Fruit fly (Drosophila melanogaster) whole organism, embryonic: Measurements from ENCODE around the gene CG1785.

Source experiments
- BEAF-32 ChIP-seq: fragments of 200-800 bp; sonication (Bioruptor generic); optimal IDR thresholded peaks from 3 replicates; lab custom pipeline; 2017; ENCODE audit warnings: missing biosample characterization, missing genetic modification characterization, mild to moderate bottlenecking, moderate library complexity, missing genetic modification reagents
- CG10147 ChIP-seq: fragments of 200-800 bp; sonication (Bioruptor generic); optimal IDR thresholded peaks from 2 replicates; lab custom pipeline; 2019; ENCODE audit warnings: missing biosample characterization, mild to moderate bottlenecking, missing genetic modification characterization, moderate library complexity
- CG12391 ChIP-seq: fragments of 200-800 bp; sonication (Bioruptor generic); optimal IDR thresholded peaks from 3 replicates; lab custom pipeline; 2018; ENCODE audit warnings: missing biosample characterization, mild to moderate bottlenecking, missing genetic modification characterization, moderate library complexity
- CG13775 ChIP-seq: fragments of 200-800 bp; sonication (Bioruptor generic); optimal IDR thresholded peaks from 3 replicates; lab custom pipeline; 2017; ENCODE audit warnings: missing biosample characterization, mild to moderate bottlenecking, missing genetic modification characterization
- CG14441 ChIP-seq: fragments of 200-800 bp; sonication (Bioruptor generic); IDR thresholded peaks from 2 replicates; pipeline ENCODE4 v1.3.6; 2022; ENCODE audit warnings: missing biosample characterization, missing genetic modification characterization
- CG15514 ChIP-seq: fragments of 200-800 bp; sonication (Bioruptor generic); optimal IDR thresholded peaks from 3 replicates; lab custom pipeline; 2017; ENCODE audit warnings: missing biosample characterization, missing genetic modification characterization, mild to moderate bottlenecking, moderate library complexity, missing genetic modification reagents
- CG17829 ChIP-seq: fragments of 200-800 bp; optimal IDR thresholded peaks from 2 replicates; lab custom pipeline; 2019; ENCODE audit warnings: missing biosample characterization, mild to moderate bottlenecking, missing genetic modification characterization, moderate library complexity
- CG17912 ChIP-seq: fragments of 200-800 bp; sonication (Bioruptor generic); optimal IDR thresholded peaks from 2 replicates; lab custom pipeline; 2018; ENCODE audit warnings: missing biosample characterization, mild to moderate bottlenecking, missing genetic modification characterization
- CG2120 ChIP-seq: fragments of 200-800 bp; sonication (Bioruptor generic); optimal IDR thresholded peaks from 3 replicates; lab custom pipeline; 2016; ENCODE audit warnings: missing biosample characterization, missing genetic modification characterization
- CG30403 ChIP-seq: fragments of 200-800 bp; sonication (Bioruptor generic); optimal IDR thresholded peaks from 3 replicates; lab custom pipeline; 2016; ENCODE audit warnings: missing biosample characterization, missing genetic modification characterization
- CG3995 ChIP-seq: fragments of 200-800 bp; sonication (Bioruptor generic); optimal IDR thresholded peaks from 3 replicates; lab custom pipeline; 2016; ENCODE audit warnings: missing biosample characterization, missing genetic modification characterization
- CG4282 ChIP-seq: fragments of 200-800 bp; sonication (Bioruptor generic); optimal IDR thresholded peaks from 2 replicates; lab custom pipeline; 2016; ENCODE audit warnings: missing biosample characterization, missing genetic modification characterization
- CG4854 ChIP-seq: fragments of 200-800 bp; sonication (Bioruptor generic); optimal IDR thresholded peaks from 2 replicates; lab custom pipeline; 2016; ENCODE audit warnings: missing biosample characterization, missing genetic modification characterization, inconsistent platforms
- CG7372 ChIP-seq: fragments of 200-800 bp; sonication (Bioruptor generic); IDR thresholded peaks from 2 replicates; pipeline ENCODE4 v1.3.6; 2022; ENCODE audit warnings: missing biosample characterization, missing genetic modification characterization
- CrebB ChIP-seq: fragments of 200-800 bp; sonication (Bioruptor generic); optimal IDR thresholded peaks from 3 replicates; lab custom pipeline; 2018; ENCODE audit warnings: missing biosample characterization, mild to moderate bottlenecking, missing genetic modification characterization
- Dbx ChIP-seq: fragments of 200-800 bp; sonication (Bioruptor generic); IDR thresholded peaks from 3 replicates; pipeline ENCODE4 v1.3.6; 2022; ENCODE audit warnings: missing biosample characterization, missing genetic modification characterization
- Dp ChIP-seq: fragments of 200-800 bp; sonication (Bioruptor generic); optimal IDR thresholded peaks from 2 replicates; lab custom pipeline; 2018; ENCODE audit warnings: missing biosample characterization, mild to moderate bottlenecking, missing genetic modification characterization, moderate library complexity
- Gug ChIP-seq: fragments of 200-800 bp; sonication (Bioruptor generic); IDR thresholded peaks from 4 replicates; pipeline ENCODE4 v1.3.6; 2022; ENCODE audit warnings: missing biosample characterization, missing genetic modification characterization
- H15 ChIP-seq: fragments of 200-800 bp; sonication (Bioruptor generic); IDR thresholded peaks from 3 replicates; pipeline ENCODE4 v1.3.6; 2022; ENCODE audit warnings: missing biosample characterization, missing genetic modification characterization
- Hand ChIP-seq: fragments of 200-800 bp; sonication (Bioruptor generic); optimal IDR thresholded peaks from 2 replicates; lab custom pipeline; 2017; ENCODE audit warnings: mild to moderate bottlenecking, missing biosample characterization, missing genetic modification reagents, missing genetic modification characterization
- Hr39 ChIP-seq: fragments of >200 bp; optimal IDR thresholded peaks from 2 replicates; lab custom pipeline; 2017
- MBD-R2 ChIP-seq: fragments of 200-800 bp; sonication (Bioruptor generic); IDR thresholded peaks from 2 replicates; pipeline ENCODE4 v1.3.6; 2022; ENCODE audit warnings: missing biosample characterization, missing genetic modification characterization
- NK7.1 ChIP-seq: fragments of 200-800 bp; sonication (Bioruptor generic); optimal IDR thresholded peaks from 3 replicates; lab custom pipeline; 2016; ENCODE audit warnings: missing biosample characterization, missing genetic modification characterization
- Trl ChIP-seq, 3 experiments: fragments of >200 bp in 2 of 3; fragments of 200-800 bp in 1 of 3; sonication (Bioruptor generic) in 1 of 3; optimal IDR thresholded peaks; 2 replicates in 1 of 3; 3 replicates in 2 of 3; lab custom pipeline; 2016 to 2017; ENCODE audit warnings: missing biosample characterization in 1 of 3, missing genetic modification characterization in 1 of 3
- Xbp1 ChIP-seq: fragments of 200-800 bp; sonication (Bioruptor generic); optimal IDR thresholded peaks from 3 replicates; lab custom pipeline; 2016; ENCODE audit warnings: missing biosample characterization, mild to moderate bottlenecking, missing genetic modification characterization
- ab ChIP-seq: fragments of 200-800 bp; sonication (Bioruptor generic); optimal IDR thresholded peaks from 2 replicates; lab custom pipeline; 2016; ENCODE audit warnings: missing biosample characterization, missing genetic modification characterization
- ase ChIP-seq: fragments of 200-800 bp; sonication (Bioruptor generic); IDR thresholded peaks from 3 replicates; pipeline ENCODE4 v1.3.6; 2022; ENCODE audit warnings: missing biosample characterization, missing genetic modification characterization
- bcd ChIP-seq: fragments of 200-800 bp; sonication (Bioruptor generic); optimal IDR thresholded peaks from 2 replicates; lab custom pipeline; 2017; ENCODE audit warnings: missing biosample characterization, mild to moderate bottlenecking, missing genetic modification characterization
- btn ChIP-seq: fragments of 200-800 bp; sonication (Bioruptor generic); optimal IDR thresholded peaks from 2 replicates; lab custom pipeline; 2016; ENCODE audit warnings: missing biosample characterization, missing genetic modification characterization
- cato ChIP-seq: fragments of 200-800 bp; sonication (Bioruptor generic); optimal IDR thresholded peaks from 2 replicates; lab custom pipeline; 2016; ENCODE audit warnings: missing biosample characterization, missing genetic modification characterization, borderline replicate concordance
- corto ChIP-seq: fragments of 200-800 bp; sonication (Bioruptor generic); optimal IDR thresholded peaks from 2 replicates; lab custom pipeline; 2016; ENCODE audit warnings: missing biosample characterization, mild to moderate bottlenecking, missing genetic modification characterization, moderate library complexity
- crol ChIP-seq: fragments of 200-800 bp; sonication (Bioruptor generic); IDR thresholded peaks from 2 replicates; pipeline ENCODE4 v1.3.6; 2022; ENCODE audit warnings: missing biosample characterization, missing genetic modification characterization
- eve ChIP-seq, 2 experiments: fragments of >200 bp; optimal IDR thresholded peaks; 2 replicates each; lab custom pipeline; 2017; ENCODE audit warnings: missing biosample characterization in 2 of 2, missing genetic modification characterization in 2 of 2
- fu2 ChIP-seq: fragments of 200-800 bp; sonication (Bioruptor generic); optimal IDR thresholded peaks from 2 replicates; lab custom pipeline; 2016; ENCODE audit warnings: missing biosample characterization, missing genetic modification characterization
- gcm ChIP-seq: fragments of 200-800 bp; sonication (Bioruptor generic); optimal IDR thresholded peaks from 2 replicates; lab custom pipeline; 2019; ENCODE audit warnings: missing biosample characterization, mild to moderate bottlenecking, missing genetic modification characterization, moderate library complexity
- gfzf ChIP-seq: fragments of 200-800 bp; sonication (Bioruptor generic); optimal IDR thresholded peaks from 2 replicates; lab custom pipeline; 2016; ENCODE audit warnings: missing biosample characterization, mild to moderate bottlenecking, missing genetic modification characterization, moderate library complexity
- gt ChIP-seq: fragments of 200-800 bp; sonication (Bioruptor generic); IDR thresholded peaks from 2 replicates; pipeline ENCODE4 v1.3.6; 2022; ENCODE audit warnings: missing biosample characterization, missing genetic modification characterization
- ham ChIP-seq: fragments of 200-800 bp; sonication (Bioruptor generic); IDR thresholded peaks from 2 replicates; pipeline ENCODE4 v1.3.6; 2022; ENCODE audit warnings: missing biosample characterization, missing genetic modification characterization
- jumu ChIP-seq: fragments of 200-800 bp; sonication (Bioruptor generic); optimal IDR thresholded peaks from 3 replicates; lab custom pipeline; 2016; ENCODE audit warnings: missing biosample characterization, missing genetic modification characterization
- ken ChIP-seq: fragments of 200-800 bp; sonication (Bioruptor generic); IDR thresholded peaks from 3 replicates; pipeline ENCODE4 v1.3.6; 2022; ENCODE audit warnings: missing biosample characterization, missing genetic modification characterization
- klu ChIP-seq: fragments of 200-800 bp; sonication (Bioruptor generic); IDR thresholded peaks from 2 replicates; pipeline ENCODE4 v1.3.6; 2022; ENCODE audit warnings: missing biosample characterization, missing genetic modification characterization
- nau ChIP-seq: fragments of 200-800 bp; sonication (Bioruptor generic); optimal IDR thresholded peaks from 3 replicates; lab custom pipeline; 2017; ENCODE audit warnings: missing biosample characterization, mild to moderate bottlenecking, missing genetic modification characterization, missing genetic modification reagents
- org-1 ChIP-seq: fragments of 200-800 bp; sonication (Bioruptor generic); optimal IDR thresholded peaks from 2 replicates; lab custom pipeline; 2017; ENCODE audit warnings: missing biosample characterization, missing genetic modification characterization
- peb ChIP-seq: fragments of 200-800 bp; sonication (Bioruptor generic); IDR thresholded peaks from 2 replicates; pipeline ENCODE4 v1.3.6; 2022; ENCODE audit warnings: missing biosample characterization, missing genetic modification characterization
- prd ChIP-seq, 3 experiments: fragments of >200 bp in 2 of 3; fragments of 200-800 bp in 1 of 3; sonication (Bioruptor generic) in 1 of 3; optimal IDR thresholded peaks in 2 of 3; IDR thresholded peaks in 1 of 3; 2 replicates in 2 of 3; 3 replicates in 1 of 3; pipeline versions ENCODE4 v1.3.6 to Lab custom; 2017 to 2022; ENCODE audit warnings: missing biosample characterization in 1 of 3, missing genetic modification characterization in 1 of 3
- salm ChIP-seq: fragments of 200-800 bp; sonication (Bioruptor generic); optimal IDR thresholded peaks from 2 replicates; lab custom pipeline; 2018; ENCODE audit warnings: missing biosample characterization, mild to moderate bottlenecking, missing genetic modification characterization
- sd ChIP-seq: fragments of 200-800 bp; sonication (Bioruptor generic); optimal IDR thresholded peaks from 3 replicates; lab custom pipeline; 2018; ENCODE audit warnings: missing biosample characterization, mild to moderate bottlenecking, missing genetic modification characterization, moderate library complexity
- shn ChIP-seq: fragments of 200-800 bp; sonication (Bioruptor generic); optimal IDR thresholded peaks from 3 replicates; lab custom pipeline; 2016; ENCODE audit warnings: missing biosample characterization, missing genetic modification characterization
- sisA ChIP-seq: fragments of 200-800 bp; sonication (Bioruptor generic); IDR thresholded peaks from 2 replicates; pipeline ENCODE4 v1.3.6; 2022; ENCODE audit warnings: missing biosample characterization, missing genetic modification characterization
- ssp ChIP-seq: fragments of 200-800 bp; sonication (Bioruptor generic); IDR thresholded peaks from 2 replicates; pipeline ENCODE4 v1.3.6; 2022; ENCODE audit warnings: missing biosample characterization, missing genetic modification characterization
- usp ChIP-seq: fragments of >200 bp; optimal IDR thresholded peaks from 2 replicates; lab custom pipeline; 2017; ENCODE audit warnings: missing biosample characterization, missing genetic modification characterization
- zf30C ChIP-seq: fragments of 200-800 bp; sonication (Bioruptor generic); optimal IDR thresholded peaks from 3 replicates; lab custom pipeline; 2018; ENCODE audit warnings: missing biosample characterization, mild to moderate bottlenecking, missing genetic modification characterization

Gene CG1785

DNA sequence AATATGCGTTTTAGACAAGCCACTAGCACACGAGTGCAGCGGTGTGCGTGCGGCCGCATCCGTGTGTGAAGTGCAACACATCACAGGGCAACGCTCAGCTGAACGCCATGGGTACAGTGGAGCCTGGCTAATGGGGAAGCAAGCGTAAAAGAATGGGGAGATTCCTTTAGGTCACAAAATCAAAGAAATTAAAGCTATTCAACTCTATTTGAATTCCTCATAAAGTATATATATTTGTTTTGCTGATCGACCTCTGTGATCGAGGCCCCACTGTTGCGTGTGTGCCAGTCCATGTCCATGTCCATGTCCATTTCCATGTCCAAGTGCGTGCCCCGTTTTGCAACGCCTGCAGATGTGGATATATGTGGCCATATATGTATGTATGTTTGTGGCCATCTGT lies 40.6 kb downstream of the CG1785 start (continued):
- TF ChIP-seq btn (GFP tag; lab: Kevin White, UChicago) (no peak), shn (GFP tag; lab: Kevin White, UChicago) (no peak), BEAF-32 (GFP tag; lab: Kevin White, UChicago) (no peak), bcd (no peak), NK7.1 (GFP tag; lab: Kevin White, UChicago) (no peak), CG2120 (GFP tag; lab: Kevin White, UChicago) (no peak), cato (GFP tag; lab: Kevin White, UChicago) (no peak), CG4282 (no peak), jumu (GFP tag; lab: Kevin White, UChicago) (no peak), salm (no peak), gcm (no peak), klu (GFP tag; lab: Robert Waterston, UW) (no peak), sd (no peak), CrebB (tag; lab: Kevin White, UChicago) (no peak), ase (GFP tag; lab: Robert Waterston, UW) (0 out of 3 replicates have a peak, but pooled peaks have one; percentile 9), CG15514 (GFP tag; lab: Kevin White, UChicago) (no peak), peb (GFP tag; lab: Robert Waterston, UW) (no peak), CG3995 (no peak), MBD-R2 (GFP tag; lab: Robert Waterston, UW) (no peak), ssp (GFP tag; lab: Robert Waterston, UW) (no peak), Dbx (GFP tag; lab: Robert Waterston, UW) (no peak), Gug (GFP tag; lab: Robert Waterston, UW) (peak; percentile 15; the same call in 1 of the 4 replicates), gfzf (GFP tag; lab: Kevin White, UChicago) (no peak), corto (GFP tag; lab: Kevin White, UChicago) (no peak), gt (GFP tag; lab: Robert Waterston, UW) (no peak), ab (GFP tag; lab: Kevin White, UChicago) (no peak), ham (GFP tag; lab: Robert Waterston, UW) (no peak), nau (GFP tag; lab: Kevin White, UChicago) (no peak), CG4854 (no peak), ken (GFP tag; lab: Robert Waterston, UW) (no peak), CG30403 (GFP tag; lab: Kevin White, UChicago) (peak; percentile 19), prd (optimal IDR thresholded peaks at IDR 0.05; lab: Kevin White, UChicago) (no peak), prd (GFP tag; IDR thresholded peaks at IDR 0.05; lab: Robert Waterston, UW) (peak; percentile 77), sisA (no peak; the same call in 1 of the 2 replicates), Trl (optimal IDR thresholded peaks at IDR 0.05; lab: Kevin White, UChicago) (no peak), Trl (GFP tag; optimal IDR thresholded peaks at IDR 0.05; lab: Kevin White, UChicago) (no peak), fu2 (GFP tag; lab: Kevin White, UChicago) (no peak), CG7372 (GFP tag; lab: Robert Waterston, UW) (no peak), CG10147 (no peak), Hand (GFP tag; lab: Kevin White, UChicago) (no peak), CG17829 (tag; lab: Kevin White, UChicago) (peak; percentile 34), org-1 (no peak), CG17912 (no peak), H15 (GFP tag; lab: Robert Waterston, UW) (0 out of 3 replicates have a peak, but pooled peaks have one; percentile 34), crol (GFP tag; lab: Robert Waterston, UW) (no peak), usp (no peak), Xbp1 (GFP tag; lab: Kevin White, UChicago) (no peak), zf30C (no peak), Hr39 (lab: Kevin White, UChicago) (no peak), CG14441 (0 out of 2 replicates have a peak, but pooled peaks have one; percentile 21), eve (GFP tag; optimal IDR thresholded peaks at IDR 0.05; lab: Kevin White, UChicago) (no peak), CG12391 (tag; lab: Kevin White, UChicago) (peak; percentile 5), Dp (GFP tag; lab: Kevin White, UChicago) (no peak), CG13775 (GFP tag; lab: Kevin White, UChicago) (no peak)
